Worm (Caenorhabditis elegans): ENCODE measurements around the gene ZC190.8.
A peak's percentile ranks its signal among the peaks of the same experiment; 100 is the strongest.

The ZC190.8 gene

DNA sequence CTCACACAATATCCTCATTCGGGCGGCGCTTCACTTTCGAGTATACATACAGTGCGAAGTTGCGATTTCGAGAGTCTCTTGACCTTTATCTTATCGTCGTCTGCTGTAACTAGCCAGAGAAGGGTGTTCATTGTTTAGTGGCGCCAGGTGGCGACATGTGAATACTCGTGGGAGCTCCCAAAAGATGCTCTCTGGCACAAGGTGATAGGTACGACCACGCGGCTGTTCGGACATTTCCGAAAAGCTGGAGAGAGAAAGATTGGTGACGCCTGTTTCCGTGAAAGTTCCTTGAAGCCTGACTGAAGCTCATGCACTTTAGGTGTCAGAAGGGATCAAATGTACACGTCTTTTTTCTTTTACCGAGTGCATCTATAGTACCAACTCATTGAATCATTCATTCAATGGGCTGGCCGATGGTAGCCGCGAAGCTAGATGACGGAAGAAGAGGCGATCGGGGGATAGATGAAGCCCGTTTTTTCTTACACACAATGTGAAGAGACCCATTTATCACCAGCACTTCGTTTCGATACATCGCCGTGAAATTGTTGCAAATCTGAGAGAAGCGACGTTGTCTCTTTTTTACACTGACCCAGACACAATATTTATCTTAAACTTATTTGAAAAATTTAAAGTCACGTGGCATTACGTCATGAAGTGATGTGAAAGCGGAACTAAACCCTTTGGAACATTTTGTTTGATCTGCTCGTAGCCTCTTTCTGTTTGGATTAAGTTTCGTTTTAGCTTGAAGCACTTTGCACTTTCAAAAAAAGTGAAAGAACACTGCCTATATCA lies 20.2 kb downstream of the ZC190.8 start:
- TF ChIP-seq ceh-24 (tag; optimal IDR thresholded peaks at IDR 0.05): no peak
- peak; percentile 40 for TF ChIP-seq ceh-18 (tag; optimal IDR thresholded peaks at IDR 0.05)

DNA sequence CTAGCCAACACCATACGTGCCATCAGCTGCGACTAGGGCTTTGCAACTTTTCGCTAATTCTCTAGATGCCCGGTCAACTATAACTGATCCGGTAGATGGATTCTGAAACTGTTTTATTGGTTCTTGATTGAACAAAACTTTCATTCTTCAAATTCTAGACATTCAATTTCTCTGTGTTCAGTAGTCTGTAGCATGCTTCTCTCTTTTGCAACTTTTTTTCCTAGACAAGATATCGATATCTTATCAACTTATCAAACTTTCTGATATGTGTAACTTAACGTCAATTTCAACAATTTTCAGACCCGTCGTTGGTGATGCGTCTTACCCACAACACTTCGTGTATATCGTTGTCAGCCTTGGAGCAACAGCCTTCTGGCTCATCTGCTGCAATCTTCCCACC lies 21.8 kb downstream of the ZC190.8 start, which contains the start of gene ZC190.4:
TSS of gene ZC190.4 (plus strand) at position 301 of the 400 bp plus-strand sequence.
- TF ChIP-seq npax-4 (tag; optimal IDR thresholded peaks at IDR 0.05) (no peak), lim-6 (tag; optimal IDR thresholded peaks at IDR 0.05) (no peak), zip-5 (tag; optimal IDR thresholded peaks at IDR 0.05) (no peak), pha-4 (tag; optimal IDR thresholded peaks at IDR 0.05) (no peak), tbx-7 (tag; optimal IDR thresholded peaks at IDR 0.05) (no peak), ceh-22 (tag; optimal IDR thresholded peaks at IDR 0.05) (no peak), ref-2 (tag; optimal IDR thresholded peaks at IDR 0.05) (no peak), nfya-1 (tag; optimal IDR thresholded peaks at IDR 0.05) (no peak)

DNA sequence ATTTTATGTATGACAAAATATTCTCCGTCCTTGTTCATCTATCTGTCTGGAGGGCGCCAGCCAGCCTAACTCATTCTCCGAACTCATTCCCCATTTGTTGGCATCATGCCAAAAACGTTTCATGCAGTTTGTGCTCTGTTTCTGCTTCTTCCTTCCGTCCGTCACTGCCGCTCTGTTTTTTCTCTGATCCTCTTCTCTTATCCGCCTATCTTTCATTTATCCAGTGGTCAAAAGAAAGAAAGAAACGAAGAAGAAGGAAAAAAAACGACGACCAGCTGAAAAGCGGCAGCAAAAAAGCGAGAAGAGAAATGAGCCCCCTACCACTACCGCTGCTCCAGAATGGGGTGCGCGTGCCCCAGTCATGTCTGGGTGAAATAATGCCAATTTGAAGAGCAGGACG lies 24.6 kb downstream of the ZC190.8 start:
- peak; percentile 13 for TF ChIP-seq dmd-4 (tag; optimal IDR thresholded peaks at IDR 0.05; ENCODE audit: borderline replicate concordance)
- TF ChIP-seq sox-2 (GFP tag; IDR thresholded peaks at IDR 0.05): no peak

DNA sequence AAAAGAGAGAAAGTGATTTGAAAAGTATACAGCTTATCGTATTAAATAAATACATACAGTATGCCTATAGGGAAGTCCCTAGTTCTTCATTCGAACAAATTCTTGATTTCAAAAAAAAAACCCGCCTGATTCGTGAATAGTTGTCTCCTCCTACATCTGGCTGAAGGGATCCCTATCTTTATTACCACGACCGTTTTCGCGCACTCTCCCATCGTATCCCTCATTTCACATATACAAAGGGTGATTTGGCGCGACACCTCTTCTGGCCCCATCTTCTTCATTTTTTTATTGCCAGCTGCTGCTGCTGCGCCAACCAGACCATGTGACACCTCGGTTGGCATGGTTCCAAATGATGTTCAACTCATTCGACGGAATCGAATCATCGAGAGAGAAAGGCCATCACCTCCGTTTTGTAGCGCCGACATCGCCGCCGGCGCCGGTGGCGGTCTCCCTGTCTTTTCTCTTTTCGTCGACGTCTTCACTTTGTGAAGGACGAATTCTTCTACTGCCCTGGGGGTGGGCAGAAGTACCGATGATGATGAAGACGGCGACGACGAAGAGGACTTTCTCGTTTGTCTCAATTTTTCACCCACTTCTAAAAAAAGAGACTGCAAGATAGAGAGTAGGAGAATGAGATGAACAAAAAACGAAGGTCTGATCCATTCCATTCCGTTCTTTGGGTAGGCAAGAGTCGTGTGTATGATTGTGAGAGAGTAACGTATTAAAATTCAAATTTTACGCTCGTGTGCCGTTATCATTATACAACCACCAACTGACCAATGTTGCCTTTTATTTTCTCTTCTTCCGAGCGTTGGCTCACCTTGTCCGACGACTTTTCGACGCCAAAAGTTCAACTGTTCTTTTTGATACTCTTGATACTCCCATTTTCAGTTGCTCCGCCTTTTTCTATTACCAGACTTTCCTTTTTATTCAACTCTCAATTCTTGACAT lies 25.3 kb downstream of the ZC190.8 start:
- TF ChIP-seq odd-2 (tag; optimal IDR thresholded peaks at IDR 0.05) (no peak), unc-3 (GFP tag; conservative IDR thresholded peaks at IDR 0.05) (no peak), unc-3 (tag; optimal IDR thresholded peaks at IDR 0.05) (no peak), pqm-1 (tag; optimal IDR thresholded peaks at IDR 0.05) (no peak), sox-4 (tag; optimal IDR thresholded peaks at IDR 0.05) (no peak), tbx-2 (tag; optimal IDR thresholded peaks at IDR 0.05) (peak; percentile 9), hlh-30 (tag; optimal IDR thresholded peaks at IDR 0.05; ENCODE audit: insufficient read depth) (peak; percentile 7)

DNA sequence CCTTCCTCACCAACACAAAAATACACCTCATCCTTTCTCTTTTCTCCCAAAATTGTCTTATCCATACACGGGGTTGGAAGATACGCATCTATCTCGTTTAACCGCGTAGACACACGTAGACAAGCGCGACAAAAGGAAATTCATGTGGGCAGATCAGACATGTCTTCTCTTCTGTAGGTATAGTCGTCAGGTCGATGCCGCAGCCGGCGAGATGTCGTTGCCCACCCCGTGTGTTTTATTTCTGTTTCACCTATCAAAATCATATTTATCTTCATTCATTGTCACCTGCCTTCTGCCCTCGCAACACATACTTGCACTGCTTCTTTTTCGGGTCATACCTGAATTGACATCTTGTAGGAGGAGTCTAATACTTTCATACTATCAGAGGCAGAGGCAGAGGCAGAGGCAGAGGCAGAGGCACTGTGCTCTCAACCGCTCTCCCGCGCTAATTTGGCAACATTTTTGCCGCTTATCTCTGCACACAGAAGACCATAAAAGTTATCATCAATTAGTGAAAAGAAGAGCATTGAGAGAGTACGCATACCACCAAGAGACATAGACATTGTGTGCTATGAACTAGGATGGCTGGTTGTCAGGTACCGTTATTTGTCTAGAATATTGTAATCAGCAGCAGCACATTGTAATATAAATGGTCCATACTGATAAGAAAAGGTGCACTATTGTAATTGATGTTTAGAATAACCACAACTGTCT lies 26.2 kb downstream of the ZC190.8 start:
- TF ChIP-seq pqm-1 (tag; optimal IDR thresholded peaks at IDR 0.05): peak; percentile 37
- no peak for TF ChIP-seq ets-4 (tag; optimal IDR thresholded peaks at IDR 0.05)
- TF ChIP-seq nhr-11 (tag; optimal IDR thresholded peaks at IDR 0.05): no peak
- TF ChIP-seq unc-3 (GFP tag; conservative IDR thresholded peaks at IDR 0.05): no peak
- TF ChIP-seq unc-3 (tag; optimal IDR thresholded peaks at IDR 0.05): no peak
- TF ChIP-seq hlh-6 (tag; optimal IDR thresholded peaks at IDR 0.05): no peak
- no peak for TF ChIP-seq tbx-7 (tag; optimal IDR thresholded peaks at IDR 0.05)
- TF ChIP-seq ref-2 (tag; optimal IDR thresholded peaks at IDR 0.05): no peak
- no peak for TF ChIP-seq lin-11 (tag; optimal IDR thresholded peaks at IDR 0.05)
- no peak for TF ChIP-seq fkh-6 (tag; optimal IDR thresholded peaks at IDR 0.05)
- no peak for TF ChIP-seq unc-42 (tag; optimal IDR thresholded peaks at IDR 0.05)
- no peak for TF ChIP-seq fkh-10 (GFP tag; optimal IDR thresholded peaks at IDR 0.05)
- no peak for TF ChIP-seq ceh-14 (tag; optimal IDR thresholded peaks at IDR 0.05)
- TF ChIP-seq hlh-8 (tag; optimal IDR thresholded peaks at IDR 0.05): no peak
- TF ChIP-seq elt-2 (tag; optimal IDR thresholded peaks at IDR 0.05): peak; percentile 98
- peak; percentile 22 for TF ChIP-seq rnt-1 (tag; optimal IDR thresholded peaks at IDR 0.05)
- TF ChIP-seq ceh-19 (GFP tag; optimal IDR thresholded peaks at IDR 0.05): no peak

All from whole organism, late embryonic.